Worm (Caenorhabditis elegans): ENCODE measurements around the gene clic-1.
"Not testable (repeated sequence)": the region's sequence is repeated elsewhere in the genome, so short reads cannot be mapped to it uniquely, and the experiment has no call there.

clic-1 gene

DNA sequence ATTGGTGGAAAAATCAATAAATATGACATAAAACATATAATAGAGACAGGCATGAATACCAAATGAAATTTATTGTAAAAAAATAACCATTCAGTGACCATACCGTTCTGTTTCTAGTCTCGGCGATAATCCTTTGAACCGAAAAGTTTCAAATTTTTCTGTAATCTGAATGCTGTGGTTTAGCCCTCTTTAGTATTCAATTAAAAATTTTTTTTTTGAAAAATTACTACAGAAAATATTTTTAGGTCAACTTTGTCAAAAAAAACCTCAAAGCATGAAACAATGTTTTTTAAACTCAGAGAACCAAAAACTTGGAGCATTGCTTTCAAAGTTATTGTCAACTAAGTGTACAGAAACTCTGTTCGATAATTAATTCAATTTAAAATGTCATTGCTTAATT is 26.2 kb downstream of the clic-1 start, which contains the start of gene ZK105.11:
Gene ZK105.11, minus strand, starts transcription at position 101 of the 400 bp plus-strand sequence.
- no peak for TF ChIP-seq mab-5 (tag; optimal IDR thresholded peaks at IDR 0.05)
- TF ChIP-seq nhr-6 (tag; optimal IDR thresholded peaks at IDR 0.05), result no peak
- no peak for TF ChIP-seq ztf-1 (GFP tag; conservative IDR thresholded peaks at IDR 0.05)
- no peak for TF ChIP-seq lin-11 (tag; optimal IDR thresholded peaks at IDR 0.05)
- no peak for TF ChIP-seq elt-1 (tag; optimal IDR thresholded peaks at IDR 0.05)
- TF ChIP-seq nhr-77 (tag; optimal IDR thresholded peaks at IDR 0.05), result no peak
- TF ChIP-seq unc-55 (GFP tag; optimal IDR thresholded peaks at IDR 0.05), result no peak
- no peak for TF ChIP-seq unc-62 (GFP tag; optimal IDR thresholded peaks at IDR 0.05)
- TF ChIP-seq gmeb-1 (tag; optimal IDR thresholded peaks at IDR 0.05), result no peak
- no peak for TF ChIP-seq zag-1 (tag; optimal IDR thresholded peaks at IDR 0.05)
- TF ChIP-seq sma-3 (GFP tag; optimal IDR thresholded peaks at IDR 0.05), result no peak
- no peak for TF ChIP-seq peb-1 (tag; optimal IDR thresholded peaks at IDR 0.05)
- no peak for TF ChIP-seq lin-13 (GFP tag; optimal IDR thresholded peaks at IDR 0.05)
- TF ChIP-seq fos-1 (tag; optimal IDR thresholded peaks at IDR 0.05), result no peak
- no peak for TF ChIP-seq ceh-16 (tag; optimal IDR thresholded peaks at IDR 0.05)
- no peak for TF ChIP-seq nhr-12 (tag; optimal IDR thresholded peaks at IDR 0.05)
- no peak for TF ChIP-seq ztf-11 (tag; optimal IDR thresholded peaks at IDR 0.05)
- no peak for TF ChIP-seq C34F6.9 (tag; optimal IDR thresholded peaks at IDR 0.05)
- no peak for TF ChIP-seq Y55F3AM.14 (GFP tag; optimal IDR thresholded peaks at IDR 0.05)

DNA sequence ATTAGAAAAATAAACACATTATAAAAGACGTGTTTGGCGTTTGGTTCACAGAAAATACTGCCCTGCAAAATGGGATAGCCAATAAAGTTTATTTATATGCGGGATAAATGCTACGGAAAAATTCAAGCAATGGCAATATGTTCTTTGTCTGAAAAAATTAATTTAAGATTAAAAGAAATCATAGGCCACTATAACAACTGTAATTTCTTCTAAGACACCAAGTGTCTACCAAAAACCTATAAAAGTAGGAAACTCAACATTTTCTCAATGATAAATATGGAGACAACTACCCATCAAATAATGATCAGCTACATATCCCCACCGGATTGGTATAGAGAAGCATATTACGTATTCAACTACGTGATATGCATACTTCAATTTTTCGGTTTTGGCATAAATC is 29.4 kb downstream of the clic-1 start, which contains the start of gene srw-3:
Gene srw-3, plus strand, starts transcription at position 301 of the 400 bp plus-strand sequence.
- TF ChIP-seq lsy-2 (tag; optimal IDR thresholded peaks at IDR 0.05), result no peak
- no peak for TF ChIP-seq sem-4 (tag; optimal IDR thresholded peaks at IDR 0.05)
- no peak for TF ChIP-seq ztf-4 (tag; optimal IDR thresholded peaks at IDR 0.05)
- no peak for TF ChIP-seq crh-2 (tag; optimal IDR thresholded peaks at IDR 0.05)
- TF ChIP-seq elt-1 (tag; optimal IDR thresholded peaks at IDR 0.05), result no peak
- TF ChIP-seq F13H6.1 (tag; optimal IDR thresholded peaks at IDR 0.05), result no peak
- no peak for TF ChIP-seq sma-3 (GFP tag; optimal IDR thresholded peaks at IDR 0.05)
- no peak for TF ChIP-seq alr-1 (tag; optimal IDR thresholded peaks at IDR 0.05)
- TF ChIP-seq peb-1 (tag; optimal IDR thresholded peaks at IDR 0.05), result no peak
- no peak for TF ChIP-seq R02D3.7 (tag; optimal IDR thresholded peaks at IDR 0.05)
- no peak for TF ChIP-seq ZK546.5 (tag; optimal IDR thresholded peaks at IDR 0.05)
- TF ChIP-seq ztf-1 (GFP tag; conservative IDR thresholded peaks at IDR 0.05), result no peak
- no peak for TF ChIP-seq unc-62 (GFP tag; optimal IDR thresholded peaks at IDR 0.05)

DNA sequence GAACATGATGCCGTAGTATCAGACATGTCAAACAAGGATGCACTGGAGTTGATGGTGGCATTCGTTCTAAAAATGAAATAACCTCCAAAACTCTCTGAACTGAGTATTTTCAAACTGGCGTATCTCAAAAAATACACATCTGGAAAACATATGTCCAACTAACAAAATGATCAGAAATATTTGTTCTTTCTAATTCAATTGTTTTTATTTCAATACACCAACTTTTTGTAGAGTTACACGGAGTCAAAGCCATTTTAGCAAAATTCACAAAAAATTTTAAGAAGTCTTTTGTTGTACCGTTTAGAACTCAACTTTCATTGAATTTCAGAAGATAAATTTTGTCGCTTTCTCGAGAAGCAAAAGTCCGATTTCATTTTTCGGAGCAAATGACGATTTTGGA is 31.2 kb downstream of the clic-1 start, which contains the start of gene srsx-40:
Gene srsx-40, minus strand, starts transcription at position 101 of the 400 bp plus-strand sequence.
- TF ChIP-seq unc-62 (GFP tag; optimal IDR thresholded peaks at IDR 0.05); C34F6.9 (tag; optimal IDR thresholded peaks at IDR 0.05); alr-1 (tag; optimal IDR thresholded peaks at IDR 0.05): not testable (repeated sequence)

DNA sequence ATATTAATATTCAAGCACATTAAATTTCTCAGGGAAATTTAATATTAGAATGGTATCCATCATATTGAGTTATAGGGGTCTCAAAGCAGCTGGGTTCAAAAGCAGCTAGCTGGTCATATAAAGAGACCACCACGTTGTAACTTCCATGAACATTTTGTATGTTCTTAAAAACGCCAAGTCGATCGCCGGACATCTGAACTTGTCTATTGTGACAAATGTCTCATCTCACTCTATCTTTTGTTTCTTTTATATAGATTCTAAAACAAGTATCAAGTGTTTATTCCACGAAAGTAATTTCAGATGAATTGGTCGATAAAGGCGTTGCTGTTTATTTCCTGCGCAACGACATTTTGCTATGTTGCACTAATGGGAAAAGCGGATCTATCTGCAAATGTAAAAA is 37.9 kb downstream of the clic-1 start, which contains the start of gene ZK105.3:
Gene ZK105.3, plus strand, starts transcription at position 301 of the 400 bp plus-strand sequence.
- TF ChIP-seq nhr-237 (tag; optimal IDR thresholded peaks at IDR 0.05) (no peak), aly-2 (tag; optimal IDR thresholded peaks at IDR 0.05) (no peak), elt-1 (tag; optimal IDR thresholded peaks at IDR 0.05) (no peak), ceh-16 (tag; optimal IDR thresholded peaks at IDR 0.05) (no peak), ceh-82 (tag; optimal IDR thresholded peaks at IDR 0.05) (no peak), unc-39 (tag; optimal IDR thresholded peaks at IDR 0.05) (no peak), ZK546.5 (tag; optimal IDR thresholded peaks at IDR 0.05) (no peak), mab-5 (tag; optimal IDR thresholded peaks at IDR 0.05) (no peak)

DNA sequence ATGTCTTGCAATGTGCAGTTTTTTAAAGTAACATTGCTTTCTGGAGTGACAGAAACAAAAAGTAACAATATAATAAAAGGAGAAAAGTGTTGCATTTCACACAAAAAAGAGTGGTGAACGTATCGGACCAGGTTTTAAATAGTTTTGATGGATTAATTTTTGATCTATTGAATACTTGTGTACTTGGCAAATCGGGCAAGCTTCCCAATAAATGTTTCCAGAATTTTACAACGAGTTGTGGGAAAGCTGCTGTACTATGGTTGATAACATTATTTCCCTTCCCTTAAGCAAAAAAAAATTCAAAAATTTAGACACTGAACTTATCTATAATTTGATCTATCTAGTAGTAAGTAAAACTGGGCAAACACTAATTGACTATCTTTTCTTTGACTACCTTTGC is 41.3 kb downstream of the clic-1 start, which contains the start of gene C12D5.10:
Gene C12D5.10, minus strand, starts transcription at position 101 of the 400 bp plus-strand sequence.
- TF ChIP-seq lin-11 (tag; optimal IDR thresholded peaks at IDR 0.05) (no peak), nhr-23 (tag; optimal IDR thresholded peaks at IDR 0.05) (no peak), gmeb-1 (tag; optimal IDR thresholded peaks at IDR 0.05) (no peak), nhr-6 (tag; optimal IDR thresholded peaks at IDR 0.05) (no peak), aly-2 (tag; optimal IDR thresholded peaks at IDR 0.05) (no peak), nhr-21 (tag; optimal IDR thresholded peaks at IDR 0.05) (no peak), unc-55 (GFP tag; optimal IDR thresholded peaks at IDR 0.05) (no peak), zag-1 (tag; optimal IDR thresholded peaks at IDR 0.05) (no peak), nhr-129 (tag; optimal IDR thresholded peaks at IDR 0.05) (no peak), ztf-11 (tag; optimal IDR thresholded peaks at IDR 0.05) (no peak), unc-62 (GFP tag; optimal IDR thresholded peaks at IDR 0.05) (no peak), mab-5 (tag; optimal IDR thresholded peaks at IDR 0.05) (no peak), sma-9 (GFP tag; optimal IDR thresholded peaks at IDR 0.05) (no peak), sma-9 (tag; optimal IDR thresholded peaks at IDR 0.05) (no peak), unc-39 (tag; optimal IDR thresholded peaks at IDR 0.05) (no peak), nhr-25 (tag; optimal IDR thresholded peaks at IDR 0.05) (no peak), sem-4 (tag; optimal IDR thresholded peaks at IDR 0.05) (no peak), peb-1 (tag; optimal IDR thresholded peaks at IDR 0.05) (no peak), nhr-11 (tag; optimal IDR thresholded peaks at IDR 0.05) (no peak), nhr-10 (tag; optimal IDR thresholded peaks at IDR 0.05) (no peak)
